Worm (Caenorhabditis elegans): ENCODE results near the gene pnp-1.

- TF ChIP-seq dao-5 (tag; optimal IDR thresholded peaks at IDR 0.05) (no peak), him-1 (tag; optimal IDR thresholded peaks at IDR 0.05) (no peak), W03F9.2 (tag; optimal IDR thresholded peaks at IDR 0.05) (peak; percentile 27)
Measured at ce11 chrIV:296849-297248, 1.3 kb downstream of the pnp-1 start.
